Worm (Caenorhabditis elegans): ENCODE data around the gene C28F5.1.

ce11 chrII:7521420-7521819 is 16.3 kb downstream of the C28F5.1 start:
- TF ChIP-seq ztf-16 (tag; optimal IDR thresholded peaks at IDR 0.05) (no peak), pha-4 (tag; optimal IDR thresholded peaks at IDR 0.05) (no peak)
